Fruit fly (Drosophila melanogaster) whole organism, embryonic: ENCODE results near the gene Clc.

Experiments used
- Atf3 ChIP-seq: fragments of 200-800 bp; sonication (Bioruptor generic); optimal IDR thresholded peaks from 3 replicates; lab custom pipeline; 2016; ENCODE audit warnings: missing biosample characterization, missing genetic modification characterization
- B-H1 ChIP-seq: fragments of 200-800 bp; sonication (Bioruptor generic); IDR thresholded peaks from 3 replicates; pipeline ENCODE4 v1.3.6; 2022; ENCODE audit warnings: missing biosample characterization, missing genetic modification characterization
- CG10565 ChIP-seq: fragments of 200-800 bp; sonication (Bioruptor generic); optimal IDR thresholded peaks from 3 replicates; lab custom pipeline; 2016; ENCODE audit warnings: missing biosample characterization, mild to moderate bottlenecking, missing genetic modification characterization
- CG11093 ChIP-seq: fragments of 200-800 bp; sonication (Bioruptor generic); IDR thresholded peaks from 3 replicates; pipeline ENCODE4 v1.3.6; 2022; ENCODE audit warnings: missing biosample characterization, missing genetic modification characterization
- CG11456 ChIP-seq: fragments of 200-800 bp; sonication (Bioruptor generic); IDR thresholded peaks from 3 replicates; pipeline ENCODE4 v1.3.6; 2022; ENCODE audit warnings: missing biosample characterization, missing genetic modification characterization
- CG11560 ChIP-seq: fragments of 200-800 bp; sonication (Bioruptor generic); IDR thresholded peaks from 3 replicates; pipeline ENCODE4 v1.3.6; 2022; ENCODE audit warnings: missing biosample characterization, missing genetic modification characterization
- CG11695 ChIP-seq: fragments of 200-800 bp; sonication (Bioruptor generic); IDR thresholded peaks from 3 replicates; pipeline ENCODE4 v1.3.6; 2022; ENCODE audit warnings: missing biosample characterization, missing genetic modification characterization
- CG11723 ChIP-seq: fragments of 200-800 bp; sonication (Bioruptor generic); optimal IDR thresholded peaks from 2 replicates; lab custom pipeline; 2017; ENCODE audit warnings: missing biosample characterization, mild to moderate bottlenecking, missing genetic modification characterization
- CG12155 ChIP-seq: fragments of 200-800 bp; sonication (Bioruptor generic); optimal IDR thresholded peaks from 3 replicates; lab custom pipeline; 2016; ENCODE audit warnings: missing biosample characterization, missing genetic modification characterization
- CG1233 ChIP-seq: fragments of 200-800 bp; sonication (Bioruptor generic); optimal IDR thresholded peaks from 4 replicates; lab custom pipeline; 2018; ENCODE audit warnings: missing biosample characterization, mild to moderate bottlenecking, missing genetic modification characterization
- CG1602 ChIP-seq: fragments of 200-800 bp; sonication (Bioruptor generic); optimal IDR thresholded peaks from 3 replicates; lab custom pipeline; 2016; ENCODE audit warnings: missing biosample characterization, missing genetic modification characterization
- CG17328 ChIP-seq: fragments of 200-800 bp; sonication (Bioruptor generic); IDR thresholded peaks from 2 replicates; pipeline ENCODE4 v1.3.6; 2022; ENCODE audit warnings: missing biosample characterization, missing genetic modification characterization
- CG2678 ChIP-seq: fragments of 200-800 bp; sonication (Bioruptor generic); optimal IDR thresholded peaks from 3 replicates; lab custom pipeline; 2019; ENCODE audit warnings: missing biosample characterization, mild to moderate bottlenecking, missing genetic modification characterization, moderate library complexity
- CG30020 ChIP-seq: fragments of 200-800 bp; optimal IDR thresholded peaks from 2 replicates; lab custom pipeline; 2019; ENCODE audit warnings: missing biosample characterization, mild to moderate bottlenecking, missing genetic modification characterization, moderate library complexity
- CG3838 ChIP-seq: fragments of 200-800 bp; sonication (Bioruptor generic); optimal IDR thresholded peaks from 3 replicates; lab custom pipeline; 2016; ENCODE audit warnings: missing biosample characterization, missing genetic modification characterization
- CG42726 ChIP-seq: fragments of 200-800 bp; sonication (Bioruptor generic); IDR thresholded peaks from 2 replicates; pipeline ENCODE4 v1.3.6; 2022; ENCODE audit warnings: missing biosample characterization, missing genetic modification characterization; ENCODE audit not compliant: partially characterized antibody
- CG4404 ChIP-seq: fragments of 200-800 bp; sonication (Bioruptor generic); IDR thresholded peaks from 2 replicates; pipeline ENCODE4 v1.3.6; 2022; ENCODE audit warnings: missing biosample characterization, missing genetic modification characterization
- CG4617 ChIP-seq: fragments of 200-800 bp; sonication (Bioruptor generic); optimal IDR thresholded peaks from 3 replicates; lab custom pipeline; 2016; ENCODE audit warnings: missing biosample characterization, missing genetic modification characterization, borderline replicate concordance
- CG4707 ChIP-seq: fragments of 200-800 bp; sonication (Bioruptor generic); optimal IDR thresholded peaks from 2 replicates; lab custom pipeline; 2018; ENCODE audit warnings: missing biosample characterization, mild to moderate bottlenecking, missing genetic modification characterization, moderate library complexity
- CG4730 ChIP-seq: fragments of 200-800 bp; sonication (Bioruptor generic); IDR thresholded peaks from 2 replicates; pipeline ENCODE4 v1.3.6; 2022; ENCODE audit warnings: missing biosample characterization, missing genetic modification characterization
- CG6791 ChIP-seq: fragments of 200-800 bp; sonication (Bioruptor generic); IDR thresholded peaks from 3 replicates; pipeline ENCODE4 v1.3.6; 2022; ENCODE audit warnings: missing biosample characterization, missing genetic modification characterization; ENCODE audit not compliant: partially characterized antibody
- CG8388 ChIP-seq: fragments of 200-800 bp; sonication (Bioruptor generic); optimal IDR thresholded peaks from 2 replicates; lab custom pipeline; 2019; ENCODE audit warnings: missing biosample characterization, mild to moderate bottlenecking, missing genetic modification characterization, moderate library complexity
- CG9876 ChIP-seq: fragments of 200-800 bp; sonication (Bioruptor generic); optimal IDR thresholded peaks from 2 replicates; lab custom pipeline; 2016; ENCODE audit warnings: missing biosample characterization, missing genetic modification characterization
- CrebB ChIP-seq: fragments of 200-800 bp; sonication (Bioruptor generic); optimal IDR thresholded peaks from 3 replicates; lab custom pipeline; 2018; ENCODE audit warnings: missing biosample characterization, mild to moderate bottlenecking, missing genetic modification characterization
- Dip3 ChIP-seq: fragments of 200-800 bp; sonication (Bioruptor generic); optimal IDR thresholded peaks from 3 replicates; lab custom pipeline; 2016; ENCODE audit warnings: missing biosample characterization, missing genetic modification characterization
- Dref ChIP-seq: fragments of 200-800 bp; sonication (Bioruptor generic); IDR thresholded peaks from 2 replicates; pipeline ENCODE4 v1.3.6; 2022; ENCODE audit warnings: missing biosample characterization, missing genetic modification characterization
- H15 ChIP-seq: fragments of 200-800 bp; sonication (Bioruptor generic); IDR thresholded peaks from 3 replicates; pipeline ENCODE4 v1.3.6; 2022; ENCODE audit warnings: missing biosample characterization, missing genetic modification characterization
- H2.0 ChIP-seq: fragments of 200-800 bp; sonication (Bioruptor generic); IDR thresholded peaks from 2 replicates; pipeline ENCODE4 v1.3.6; 2022; ENCODE audit warnings: missing biosample characterization, missing genetic modification characterization
- HLHmδ ChIP-seq: fragments of 200-800 bp; sonication (Bioruptor generic); optimal IDR thresholded peaks from 2 replicates; lab custom pipeline; 2018; ENCODE audit warnings: missing biosample characterization, mild to moderate bottlenecking, missing genetic modification characterization, moderate library complexity
- Kr ChIP-seq: fragments of 200-800 bp; sonication (Bioruptor generic); optimal IDR thresholded peaks from 2 replicates; lab custom pipeline; 2017; ENCODE audit warnings: missing biosample characterization, mild to moderate bottlenecking, missing genetic modification characterization
- Neu2 ChIP-seq: fragments of 200-800 bp; sonication (Bioruptor generic); optimal IDR thresholded peaks from 3 replicates; lab custom pipeline; 2016; ENCODE audit warnings: missing biosample characterization, missing genetic modification characterization, borderline replicate concordance
- YL-1 ChIP-seq: fragments of 200-800 bp; sonication (Bioruptor generic); optimal IDR thresholded peaks from 3 replicates; lab custom pipeline; 2017; ENCODE audit warnings: missing biosample characterization, mild to moderate bottlenecking, missing genetic modification characterization
- ase ChIP-seq: fragments of 200-800 bp; sonication (Bioruptor generic); IDR thresholded peaks from 3 replicates; pipeline ENCODE4 v1.3.6; 2022; ENCODE audit warnings: missing biosample characterization, missing genetic modification characterization
- ato ChIP-seq: fragments of 200-800 bp; sonication (Bioruptor generic); IDR thresholded peaks from 2 replicates; pipeline ENCODE4 v1.3.6; 2022; ENCODE audit warnings: missing biosample characterization, missing genetic modification characterization; ENCODE audit not compliant: partially characterized antibody
- bowl ChIP-seq: fragments of 200-800 bp; sonication (Bioruptor generic); IDR thresholded peaks from 2 replicates; pipeline ENCODE4 v1.3.6; 2022; ENCODE audit warnings: missing biosample characterization, missing genetic modification characterization
- chn ChIP-seq: fragments of 200-800 bp; sonication (Bioruptor generic); optimal IDR thresholded peaks from 2 replicates; lab custom pipeline; 2016; ENCODE audit warnings: missing biosample characterization, missing genetic modification characterization
- crp ChIP-seq, 2 experiments: fragments of 200-800 bp; sonication (Bioruptor generic); optimal IDR thresholded peaks; 2 replicates in 1 of 2; 3 replicates in 1 of 2; lab custom pipeline; 2017; ENCODE audit warnings: missing biosample characterization in 2 of 2, missing genetic modification characterization in 2 of 2, mild to moderate bottlenecking in 1 of 2, moderate library complexity in 1 of 2
- da ChIP-seq: fragments of 200-800 bp; sonication (Bioruptor generic); optimal IDR thresholded peaks from 2 replicates; lab custom pipeline; 2016; ENCODE audit warnings: missing biosample characterization, missing genetic modification characterization
- dysf ChIP-seq: fragments of 200-800 bp; sonication (Bioruptor generic); IDR thresholded peaks from 3 replicates; pipeline ENCODE4 v1.3.6; 2022; ENCODE audit warnings: missing biosample characterization, missing genetic modification characterization
- gfzf ChIP-seq: fragments of 200-800 bp; sonication (Bioruptor generic); optimal IDR thresholded peaks from 2 replicates; lab custom pipeline; 2016; ENCODE audit warnings: missing biosample characterization, mild to moderate bottlenecking, missing genetic modification characterization, moderate library complexity
- gsb ChIP-seq: fragments of 200-800 bp; sonication (Bioruptor generic); IDR thresholded peaks from 2 replicates; pipeline ENCODE4 v1.3.6; 2022; ENCODE audit warnings: missing biosample characterization, missing genetic modification characterization
- hbn ChIP-seq: fragments of 200-800 bp; sonication (Bioruptor generic); IDR thresholded peaks from 2 replicates; pipeline ENCODE4 v1.3.6; 2022; ENCODE audit warnings: missing biosample characterization, missing genetic modification characterization; ENCODE audit not compliant: partially characterized antibody
- hth ChIP-seq: fragments of >200 bp; optimal IDR thresholded peaks from 2 replicates; lab custom pipeline; 2017; ENCODE audit warnings: inconsistent platforms
- inv ChIP-seq: fragments of 200-800 bp; sonication (Bioruptor generic); IDR thresholded peaks from 2 replicates; pipeline ENCODE4 v1.3.6; 2022; ENCODE audit warnings: missing biosample characterization, missing genetic modification characterization; ENCODE audit not compliant: partially characterized antibody
- kni ChIP-seq: fragments of 200-800 bp; sonication (Bioruptor generic); optimal IDR thresholded peaks from 3 replicates; lab custom pipeline; 2017; ENCODE audit warnings: mild to moderate bottlenecking, missing biosample characterization, missing genetic modification reagents, missing genetic modification characterization
- lbe ChIP-seq: fragments of 200-800 bp; sonication (Bioruptor generic); optimal IDR thresholded peaks from 2 replicates; lab custom pipeline; 2016; ENCODE audit warnings: missing biosample characterization, mild to moderate bottlenecking, missing genetic modification characterization
- mld ChIP-seq: fragments of 200-800 bp; sonication (Bioruptor generic); IDR thresholded peaks from 3 replicates; pipeline ENCODE4 v1.3.6; 2022; ENCODE audit warnings: missing biosample characterization, missing genetic modification characterization; ENCODE audit not compliant: partially characterized antibody
- pzg ChIP-seq: fragments of 200-800 bp; sonication (Bioruptor generic); optimal IDR thresholded peaks from 3 replicates; lab custom pipeline; 2018; ENCODE audit warnings: missing biosample characterization, mild to moderate bottlenecking, missing genetic modification characterization, moderate library complexity
- schlank ChIP-seq: fragments of 200-800 bp; sonication (Bioruptor generic); optimal IDR thresholded peaks from 2 replicates; lab custom pipeline; 2018; ENCODE audit warnings: missing biosample characterization, mild to moderate bottlenecking, missing genetic modification characterization
- trh ChIP-seq: fragments of 200-800 bp; sonication (Bioruptor generic); optimal IDR thresholded peaks from 2 replicates; lab custom pipeline; 2016; ENCODE audit warnings: missing biosample characterization, missing genetic modification characterization
- ttk ChIP-seq: fragments of 200-800 bp; sonication (Bioruptor generic); IDR thresholded peaks from 2 replicates; pipeline ENCODE4 v2.1.2; 2022; ENCODE audit warnings: missing biosample characterization, missing genetic modification characterization

Gene Clc

dm6 chr3L:20194731-20195130 is 46.1 kb upstream of the Clc start (continued):
- TF ChIP-seq Dref = no peak
- peak; percentile 6 for TF ChIP-seq CG12155 (GFP tag; lab: Kevin White, UChicago)
- TF ChIP-seq CG11093 (GFP tag; lab: Robert Waterston, UW) = no peak
- no peak for TF ChIP-seq gfzf (GFP tag; lab: Kevin White, UChicago)
- TF ChIP-seq CG1233 (GFP tag; lab: Kevin White, UChicago) = peak; percentile 48
- TF ChIP-seq inv (GFP tag; lab: Robert Waterston, UW) = no peak
- 0 out of 2 replicates have a peak, but pooled peaks have one; percentile 35 for TF ChIP-seq gsb
- TF ChIP-seq schlank = no peak
- TF ChIP-seq trh (GFP tag; lab: Kevin White, UChicago) = no peak
- TF ChIP-seq dysf (GFP tag; lab: Robert Waterston, UW) = peak; percentile 58
- 0 out of 2 replicates have a peak, but pooled peaks have one; percentile 22 for TF ChIP-seq CG4404 (GFP tag; lab: Robert Waterston, UW)
- 0 out of 3 replicates have a peak, but pooled peaks have one; percentile 38 for TF ChIP-seq H15 (GFP tag; lab: Robert Waterston, UW)
- no peak for TF ChIP-seq crp (GFP tag; optimal IDR thresholded peaks at IDR 0.05; lab: Kevin White, UChicago)
- TF ChIP-seq ato (GFP tag; lab: Robert Waterston, UW) = no peak
- no peak for TF ChIP-seq Neu2 (GFP tag; lab: Kevin White, UChicago)
- peak; percentile 33 for TF ChIP-seq chn
- TF ChIP-seq CG4707 (GFP tag; lab: Kevin White, UChicago) = no peak
- peak; percentile 48 for TF ChIP-seq lbe
- TF ChIP-seq CG1602 (GFP tag; lab: Kevin White, UChicago) = peak; percentile 31
- TF ChIP-seq CG11695 = 0 out of 3 replicates have a peak, but pooled peaks have one; percentile 34
- no peak for TF ChIP-seq CG42726
- no peak for TF ChIP-seq Atf3 (GFP tag; lab: Kevin White, UChicago)
- no peak for TF ChIP-seq pzg
- no peak for TF ChIP-seq da (GFP tag; lab: Kevin White, UChicago)
- no peak for TF ChIP-seq bowl (GFP tag; lab: Robert Waterston, UW)
- no peak for TF ChIP-seq CG11456 (GFP tag; lab: Robert Waterston, UW)
- no peak for TF ChIP-seq mld (GFP tag; lab: Robert Waterston, UW)
- TF ChIP-seq kni = no peak
- TF ChIP-seq CG6791 = no peak
- no peak for TF ChIP-seq hbn
- no peak for TF ChIP-seq CG10565
- TF ChIP-seq H2.0 (GFP tag; lab: Robert Waterston, UW) = 0 out of 2 replicates have a peak, but pooled peaks have one; percentile 10
- peak; percentile 22 for TF ChIP-seq Dip3 (GFP tag; lab: Kevin White, UChicago)
- no peak for TF ChIP-seq CG30020
- TF ChIP-seq B-H1 (GFP tag; lab: Robert Waterston, UW) = no peak; the same call in 2 of the 3 replicates
- TF ChIP-seq Kr (GFP tag; lab: Kevin White, UChicago) = no peak
- peak; percentile 47 for TF ChIP-seq ttk (GFP tag; lab: Robert Waterston, UW)
- no peak for TF ChIP-seq YL-1 (GFP tag; lab: Kevin White, UChicago)
- no peak for TF ChIP-seq CG3838
- TF ChIP-seq CG2678 (tag; lab: Kevin White, UChicago) = peak; percentile 65
- no peak for TF ChIP-seq ase (GFP tag; lab: Robert Waterston, UW)
- TF ChIP-seq CG8388 (GFP tag; lab: Kevin White, UChicago) = peak; percentile 11
- TF ChIP-seq hth (lab: Kevin White, UChicago) = no peak
- TF ChIP-seq CG4617 (GFP tag; lab: Kevin White, UChicago) = no peak
- TF ChIP-seq HLHmδ (GFP tag; lab: Kevin White, UChicago) = no peak
- peak; percentile 45; the same call in 1 of the 2 replicates for TF ChIP-seq CG4730 (GFP tag; lab: Robert Waterston, UW)
- TF ChIP-seq CG9876 (GFP tag; lab: Kevin White, UChicago) = no peak
- no peak for TF ChIP-seq CrebB (tag; lab: Kevin White, UChicago)
- peak; percentile 22; the same call in 1 of the 2 replicates for TF ChIP-seq CG17328
- TF ChIP-seq CG11723 (GFP tag; lab: Kevin White, UChicago) = no peak
- no peak for TF ChIP-seq CG11560 (tag; lab: Robert Waterston, UW)
